Worm (Caenorhabditis elegans) whole organism, L4 larva: ENCODE data around the gene F55A11.8.

Experiments
- D1046.2 ChIP-seq: fragments of 200-800 bp; sonication (Bioruptor generic); IDR thresholded peaks from 2 replicates; pipeline ENCODE4 v1.3.6; 2022; ENCODE audit warnings: missing genetic modification characterization, missing compliant biosample characterization
- F26F4.8 ChIP-seq: fragments of 200-800 bp; sonication (Bioruptor generic); conservative IDR thresholded peaks from 2 replicates; pipeline ENCODE4 v1.3.6; 2022; ENCODE audit warnings: missing genetic modification characterization, missing compliant biosample characterization
- F44E2.7 ChIP-seq: fragments of 200-800 bp; sonication (Bioruptor generic); IDR thresholded peaks from 2 replicates; pipeline ENCODE4 v2.1.2; 2022; ENCODE audit warnings: missing genetic modification characterization, missing compliant biosample characterization
- F49E8.2 ChIP-seq: sonication (generic microtip); optimal IDR thresholded peaks from 2 replicates; lab custom pipeline; 2016; ENCODE audit warnings: missing compliant biosample characterization, mild to moderate bottlenecking, missing genetic modification characterization, borderline replicate concordance
- R02D3.7 ChIP-seq: fragments of 150-350 bp; sonication (generic microtip); optimal IDR thresholded peaks from 3 replicates; lab custom pipeline; 2014; ENCODE audit warnings: missing biosample characterization, missing genetic modification characterization
- T20F7.1 ChIP-seq: fragments of 200-800 bp; sonication (Bioruptor generic); optimal IDR thresholded peaks from 2 replicates; lab custom pipeline; 2018; ENCODE audit warnings: mild to moderate bottlenecking, missing genetic modification characterization, missing compliant biosample characterization
- T26A8.4 ChIP-seq: fragments of 200-800 bp; sonication (Bioruptor generic); IDR thresholded peaks from 2 replicates; pipeline ENCODE4 v1.3.6; 2022; ENCODE audit warnings: missing genetic modification characterization, missing compliant biosample characterization
- Y48G9A.11 ChIP-seq: fragments of 200-800 bp; sonication (Bioruptor generic); IDR thresholded peaks from 2 replicates; pipeline ENCODE4 v1.3.6; 2022; ENCODE audit warnings: missing genetic modification reagents, missing genetic modification characterization, missing compliant biosample characterization
- Y75B8A.6 ChIP-seq: fragments of 200-800 bp; sonication (Bioruptor generic); IDR thresholded peaks from 2 replicates; pipeline ENCODE4 v1.3.6; 2022; ENCODE audit warnings: missing genetic modification reagents, missing genetic modification characterization, missing compliant biosample characterization
- ZK337.2 ChIP-seq: fragments of 200-800 bp; sonication (Bioruptor generic); IDR thresholded peaks from 2 replicates; pipeline ENCODE4 v1.3.6; 2022; ENCODE audit warnings: missing genetic modification reagents, missing genetic modification characterization, missing compliant biosample characterization
- aha-1 ChIP-seq: fragments of 150-350 bp; peaks from one replicate; lab custom pipeline; 2014; ENCODE audit warnings: missing biosample characterization, missing genetic modification characterization
- ama-1 ChIP-seq: fragments of 150-350 bp; optimal IDR thresholded peaks from 2 replicates; lab custom pipeline; 2014; ENCODE audit warnings: inconsistent platforms, mixed read lengths
- attf-4 ChIP-seq: sonication (generic microtip); optimal IDR thresholded peaks from 3 replicates; lab custom pipeline; 2017; ENCODE audit warnings: missing biosample characterization, missing genetic modification characterization
- ces-1 ChIP-seq: fragments of 150-350 bp; sonication (generic microtip); optimal IDR thresholded peaks from 4 replicates; lab custom pipeline; 2014; ENCODE audit warnings: missing biosample characterization, missing genetic modification reagents, missing genetic modification characterization
- ctbp-1 ChIP-seq: fragments of 200-800 bp; sonication (Bioruptor generic); IDR thresholded peaks from 2 replicates; pipeline ENCODE4 v1.3.6; 2022; ENCODE audit warnings: missing genetic modification reagents, missing genetic modification characterization, missing compliant biosample characterization
- daf-12 ChIP-seq: fragments of 150-350 bp; optimal IDR thresholded peaks from 2 replicates; lab custom pipeline; 2014; ENCODE audit warnings: missing biosample characterization, missing genetic modification reagents, missing genetic modification characterization
- daf-19 ChIP-seq: fragments of 200-800 bp; sonication (Bioruptor generic); conservative IDR thresholded peaks from 2 replicates; pipeline ENCODE4 v1.3.6; 2022; ENCODE audit warnings: missing genetic modification characterization, missing compliant biosample characterization
- dmd-6 ChIP-seq: fragments of 200-800 bp; sonication (Bioruptor generic); IDR thresholded peaks from 2 replicates; pipeline ENCODE4 v1.3.6; 2022; ENCODE audit warnings: missing genetic modification reagents, missing genetic modification characterization, missing compliant biosample characterization
- egl-27 ChIP-seq: sonication (generic microtip); optimal IDR thresholded peaks from 3 replicates; lab custom pipeline; 2017; ENCODE audit warnings: missing biosample characterization, missing genetic modification reagents, missing genetic modification characterization
- fos-1 ChIP-seq: fragments of 150-350 bp; optimal IDR thresholded peaks from 2 replicates; lab custom pipeline; 2014; ENCODE audit warnings: missing biosample characterization, missing genetic modification characterization
- hmg-1.1 ChIP-seq: fragments of 200-800 bp; sonication (Bioruptor generic); IDR thresholded peaks from 2 replicates; pipeline ENCODE4 v1.3.6; 2022; ENCODE audit warnings: missing genetic modification reagents, missing genetic modification characterization, missing compliant biosample characterization
- lim-7 ChIP-seq: fragments of 200-800 bp; sonication (Bioruptor generic); IDR thresholded peaks from 2 replicates; pipeline ENCODE4 v1.3.6; 2022; ENCODE audit warnings: missing genetic modification characterization, missing compliant biosample characterization
- lin-13 ChIP-seq: fragments of 150-350 bp; optimal IDR thresholded peaks from 2 replicates; lab custom pipeline; 2014; ENCODE audit warnings: missing biosample characterization, missing genetic modification reagents, missing genetic modification characterization
- lin-15B ChIP-seq: fragments of 150-350 bp; sonication (generic microtip); optimal IDR thresholded peaks from 3 replicates; lab custom pipeline; 2014; ENCODE audit warnings: missing biosample characterization, missing genetic modification characterization
- lin-29 ChIP-seq: fragments of 200-800 bp; sonication (Bioruptor generic); IDR thresholded peaks from 2 replicates; pipeline ENCODE4 v1.3.6; 2022; ENCODE audit warnings: missing genetic modification reagents, missing genetic modification characterization, missing compliant biosample characterization
- lin-38 ChIP-seq: fragments of 200-800 bp; sonication (Bioruptor generic); IDR thresholded peaks from 2 replicates; pipeline ENCODE4 v1.3.6; 2022; ENCODE audit warnings: missing genetic modification reagents, missing genetic modification characterization, missing compliant biosample characterization
- lir-3 ChIP-seq: sonication (generic microtip); optimal IDR thresholded peaks from 2 replicates; lab custom pipeline; 2016; ENCODE audit warnings: mild to moderate bottlenecking, missing genetic modification characterization, missing compliant biosample characterization
- lsy-2 ChIP-seq, 2 experiments: fragments of 150-350 bp in 1 of 2; sonication (generic microtip) in 1 of 2; optimal IDR thresholded peaks; 2 replicates each; lab custom pipeline; 2014 to 2017; ENCODE audit warnings: missing biosample characterization in 2 of 2, missing genetic modification characterization in 2 of 2
- mdl-1 ChIP-seq, 2 experiments: fragments of 150-350 bp in 1 of 2; sonication (generic microtip) in 1 of 2; optimal IDR thresholded peaks; 2 replicates each; lab custom pipeline; 2014 to 2017; ENCODE audit warnings: missing biosample characterization in 2 of 2, missing genetic modification characterization in 2 of 2
- mxl-2 ChIP-seq: fragments of 200-800 bp; sonication (Bioruptor generic); conservative IDR thresholded peaks from 2 replicates; pipeline ENCODE4 v1.3.6; 2022; ENCODE audit warnings: missing genetic modification reagents, missing genetic modification characterization, missing compliant biosample characterization
- nhr-10 ChIP-seq: fragments of 150-350 bp; optimal IDR thresholded peaks from 2 replicates; lab custom pipeline; 2014; ENCODE audit warnings: missing biosample characterization, missing genetic modification characterization
- nhr-102 ChIP-seq: sonication (generic microtip); optimal IDR thresholded peaks from 2 replicates; lab custom pipeline; 2016; ENCODE audit warnings: mild to moderate bottlenecking, missing genetic modification characterization, moderate library complexity, missing compliant biosample characterization
- nhr-25 ChIP-seq: sonication (generic microtip); optimal IDR thresholded peaks from 2 replicates; lab custom pipeline; 2017; ENCODE audit warnings: missing genetic modification characterization, mild to moderate bottlenecking, missing compliant biosample characterization, antibody characterized with exemption, moderate library complexity, borderline replicate concordance; ENCODE audit not compliant: insufficient read depth
- nhr-42 ChIP-seq: fragments of 200-800 bp; sonication (Bioruptor generic); IDR thresholded peaks from 2 replicates; pipeline ENCODE4 v1.3.6; 2022; ENCODE audit warnings: missing genetic modification characterization, missing compliant biosample characterization
- nhr-6 ChIP-seq: fragments of 150-350 bp; optimal IDR thresholded peaks from 2 replicates; lab custom pipeline; 2014; ENCODE audit warnings: missing biosample characterization, missing genetic modification characterization
- nhr-76 ChIP-seq: fragments of 150-350 bp; optimal IDR thresholded peaks from 2 replicates; lab custom pipeline; 2014; ENCODE audit warnings: missing biosample characterization, missing genetic modification characterization
- pqm-1 ChIP-seq: sonication (generic microtip); optimal IDR thresholded peaks from 2 replicates; lab custom pipeline; 2017; ENCODE audit warnings: missing biosample characterization, missing genetic modification characterization
- saeg-2 ChIP-seq: fragments of 200-800 bp; sonication (Bioruptor generic); IDR thresholded peaks from 2 replicates; pipeline ENCODE4 v1.3.6; 2022; ENCODE audit warnings: missing genetic modification reagents, missing genetic modification characterization, missing compliant biosample characterization
- sdz-12 ChIP-seq: fragments of 200-800 bp; sonication (Bioruptor generic); optimal IDR thresholded peaks from 2 replicates; lab custom pipeline; 2018; ENCODE audit warnings: mild to moderate bottlenecking, missing genetic modification characterization, missing compliant biosample characterization
- set-16 ChIP-seq: fragments of 200-800 bp; sonication (Bioruptor generic); IDR thresholded peaks from 2 replicates; pipeline ENCODE4 v1.3.6; 2022; ENCODE audit warnings: missing genetic modification reagents, missing genetic modification characterization, missing compliant biosample characterization
- skn-1 ChIP-seq: fragments of 150-350 bp; optimal IDR thresholded peaks from 2 replicates; lab custom pipeline; 2014; ENCODE audit warnings: missing biosample characterization, missing genetic modification characterization
- snpc-1.2 ChIP-seq: fragments of 200-800 bp; sonication (Bioruptor generic); IDR thresholded peaks from 2 replicates; pipeline ENCODE4 v1.3.6; 2022; ENCODE audit warnings: missing genetic modification reagents, missing genetic modification characterization, missing compliant biosample characterization
- snpc-4 ChIP-seq: fragments of 150-350 bp; optimal IDR thresholded peaks from 2 replicates; lab custom pipeline; 2014; ENCODE audit warnings: missing biosample characterization, missing genetic modification characterization
- tra-1 ChIP-seq: fragments of 200-800 bp; sonication (Bioruptor generic); IDR thresholded peaks from 2 replicates; pipeline ENCODE4 v1.3.6; 2022; ENCODE audit warnings: missing genetic modification reagents, missing genetic modification characterization, missing compliant biosample characterization
- unc-130 ChIP-seq: sonication (generic microtip); optimal IDR thresholded peaks from 2 replicates; lab custom pipeline; 2016; ENCODE audit warnings: missing genetic modification reagents, missing genetic modification characterization, missing compliant biosample characterization
- unc-39 ChIP-seq: sonication (generic microtip); optimal IDR thresholded peaks from 2 replicates; lab custom pipeline; 2017; ENCODE audit warnings: missing biosample characterization, missing genetic modification characterization
- unc-62 ChIP-seq, 3 experiments: fragments of 150-350 bp in 1 of 3; sonication (generic microtip); optimal IDR thresholded peaks in 2 of 3; peaks in 1 of 3; 1 replicate in 1 of 3; 2 replicates in 2 of 3; lab custom pipeline; 2014 to 2017; ENCODE audit warnings: missing biosample characterization in 3 of 3, missing genetic modification characterization in 3 of 3, missing genetic modification reagents in 3 of 3, missing genotype in 1 of 3
- zag-1 ChIP-seq: fragments of 150-350 bp; optimal IDR thresholded peaks from 2 replicates; lab custom pipeline; 2014; ENCODE audit warnings: missing biosample characterization, missing genetic modification characterization
- zfp-3 ChIP-seq: fragments of 200-800 bp; sonication (Bioruptor generic); conservative IDR thresholded peaks from 2 replicates; pipeline ENCODE4 v1.3.6; 2022; ENCODE audit warnings: missing genetic modification reagents, missing genetic modification characterization, missing compliant biosample characterization
- ztf-11 ChIP-seq: fragments of 150-350 bp; optimal IDR thresholded peaks from 2 replicates; lab custom pipeline; 2014; ENCODE audit warnings: missing biosample characterization, missing genetic modification characterization
- ztf-7 ChIP-seq: fragments of 150-350 bp; optimal IDR thresholded peaks from 2 replicates; lab custom pipeline; 2014; ENCODE audit warnings: missing biosample characterization, missing genetic modification characterization

The F55A11.8 gene

DNA sequence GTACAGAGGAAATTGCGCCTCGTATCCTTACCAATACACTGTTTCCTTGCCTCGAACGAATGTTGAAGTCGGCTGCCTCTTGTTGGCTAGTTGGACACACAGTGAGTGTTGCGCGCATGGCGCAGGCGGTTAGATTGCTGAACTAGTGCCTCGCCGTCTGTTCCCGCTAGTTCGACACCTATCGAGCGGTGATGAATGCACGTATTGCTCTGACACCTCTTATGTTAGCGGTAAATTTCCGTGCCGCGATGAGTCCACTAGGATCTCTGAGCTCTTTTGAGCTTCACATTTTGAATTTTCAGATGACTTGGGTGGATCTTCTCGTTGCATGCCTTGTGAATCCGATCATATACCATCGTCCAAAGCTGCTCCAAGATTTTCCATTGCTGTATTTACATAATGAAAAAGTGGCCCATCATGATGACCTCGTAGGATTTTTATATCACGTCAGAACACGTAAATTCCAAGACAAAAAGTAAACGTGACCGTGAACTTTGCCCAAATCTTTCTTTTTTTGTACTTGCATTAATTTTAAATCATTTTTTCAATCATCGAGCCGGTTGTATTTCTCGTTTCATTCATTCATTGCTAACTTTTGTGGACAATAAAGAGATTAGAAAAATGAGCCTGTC lies 5.1 kb upstream of the F55A11.8 start, which contains the start of gene F55A11.11 (continued):
- TF ChIP-seq zfp-3: peak; percentile 86
- TF ChIP-seq ama-1 (lab: Kevin White, UChicago): peak; percentile 65
- no peak for TF ChIP-seq egl-27 (tag; lab: Kevin White, UChicago)
- peak; percentile 94 for TF ChIP-seq tra-1
- no peak for TF ChIP-seq daf-12 (tag; lab: Kevin White, UChicago)
- no peak for TF ChIP-seq nhr-10
- TF ChIP-seq mdl-1 (tag; optimal IDR thresholded peaks at IDR 0.05; lab: Kevin White, UChicago): peak; percentile 6 to 33
- peak; percentile 92 for TF ChIP-seq snpc-1.2
- TF ChIP-seq lsy-2 (tag; optimal IDR thresholded peaks at IDR 0.05; lab: Kevin White, UChicago): peak in 1 of 2 experiments; percentile 79
- peak; percentile 83 for TF ChIP-seq lir-3
- no peak for TF ChIP-seq attf-4 (tag; lab: Kevin White, UChicago)
- peak; percentile 87 for TF ChIP-seq lin-13 (GFP tag; lab: Kevin White, UChicago)
- TF ChIP-seq unc-130 (GFP tag; lab: Kevin White, UChicago): peak; percentile 76
- TF ChIP-seq ztf-7 (tag; lab: Kevin White, UChicago): peak; percentile 87
- TF ChIP-seq unc-62 (GFP tag; optimal IDR thresholded peaks at IDR 0.05 in 1 of 2; lab: Kevin White, UChicago): peak in 1 of 2 experiments; percentile 95
- no peak for TF ChIP-seq unc-62 (tag; optimal IDR thresholded peaks at IDR 0.05; lab: Kevin White, UChicago)
- TF ChIP-seq ZK337.2 (GFP tag; lab: Robert Waterston, UW): peak; percentile 91
- TF ChIP-seq mxl-2 (GFP tag; lab: Robert Waterston, UW): peak; percentile 80
- TF ChIP-seq daf-19 (GFP tag; lab: Robert Waterston, UW): peak; percentile 94
- no peak for TF ChIP-seq unc-39 (tag; lab: Kevin White, UChicago)
- TF ChIP-seq nhr-102 (tag; lab: Kevin White, UChicago): peak; percentile 82
- TF ChIP-seq fos-1: no peak
- peak; percentile 92 for TF ChIP-seq hmg-1.1 (GFP tag; lab: Robert Waterston, UW)
- no peak for TF ChIP-seq ztf-11 (tag; lab: Kevin White, UChicago)
- TF ChIP-seq zag-1 (tag; lab: Kevin White, UChicago): no peak
- no peak for TF ChIP-seq nhr-76 (tag; lab: Kevin White, UChicago)
- no peak for TF ChIP-seq ces-1 (GFP tag; lab: Kevin White, UChicago)
- TF ChIP-seq nhr-6 (tag; lab: Kevin White, UChicago): peak; percentile 22
- no peak for TF ChIP-seq lin-15B (tag; lab: Kevin White, UChicago)
- TF ChIP-seq saeg-2 (GFP tag; lab: Robert Waterston, UW): peak; percentile 91
- peak; percentile 93 for TF ChIP-seq D1046.2 (GFP tag; lab: Robert Waterston, UW)
- peak; percentile 38 for TF ChIP-seq R02D3.7
- TF ChIP-seq lin-38 (GFP tag; lab: Robert Waterston, UW): peak; percentile 87
- peak; percentile 82 for TF ChIP-seq Y75B8A.6 (GFP tag; lab: Robert Waterston, UW)
- no peak for TF ChIP-seq skn-1 (tag; lab: Kevin White, UChicago)
- peak; percentile 95 for TF ChIP-seq ctbp-1 (GFP tag; lab: Robert Waterston, UW)
- no peak; the same call in 1 of the 2 replicates for TF ChIP-seq set-16 (GFP tag; lab: Robert Waterston, UW)
- TF ChIP-seq snpc-4 (tag; lab: Kevin White, UChicago): no peak
- peak; percentile 79 for TF ChIP-seq T20F7.1
- peak; percentile 91 for TF ChIP-seq Y48G9A.11 (GFP tag; lab: Robert Waterston, UW)
- TF ChIP-seq dmd-6 (GFP tag; lab: Robert Waterston, UW): peak; percentile 75
- peak; percentile 87 for TF ChIP-seq F49E8.2
- TF ChIP-seq lim-7: peak; percentile 97
- no peak for TF ChIP-seq pqm-1 (tag; lab: Kevin White, UChicago)
- peak; percentile 98 for TF ChIP-seq F44E2.7 (GFP tag; lab: Robert Waterston, UW)
- peak; percentile 93 for TF ChIP-seq T26A8.4 (GFP tag; lab: Robert Waterston, UW)
- peak; percentile 60 for TF ChIP-seq nhr-25 (tag; lab: Kevin White, UChicago)
- peak; percentile 91 for TF ChIP-seq nhr-42 (GFP tag; lab: Robert Waterston, UW)
- TF ChIP-seq aha-1 (tag; lab: Kevin White, UChicago): peak; percentile 99
- peak; percentile 96 for TF ChIP-seq sdz-12 (GFP tag; lab: Kevin White, UChicago)
- peak; percentile 98 for TF ChIP-seq F26F4.8
- TF ChIP-seq lin-29 (GFP tag; lab: Robert Waterston, UW): peak; percentile 86
